Worm (Caenorhabditis elegans) whole organism, early embryonic: Measurements from ENCODE around the gene chil-19.

ENCODE experiments used
- B0310.2 ChIP-seq: sonication (generic microtip); optimal IDR thresholded peaks from 2 replicates; lab custom pipeline; 2016; ENCODE audit warnings: mild to moderate bottlenecking, missing genetic modification characterization, missing compliant biosample characterization
- F13C5.2 ChIP-seq: sonication (generic microtip); optimal IDR thresholded peaks from 2 replicates; lab custom pipeline; 2017; ENCODE audit warnings: mild to moderate bottlenecking, missing genetic modification characterization, inconsistent platforms, missing compliant biosample characterization
- aly-1 ChIP-seq: sonication (generic microtip); optimal IDR thresholded peaks from 2 replicates; lab custom pipeline; 2016; ENCODE audit warnings: missing genetic modification characterization, missing compliant biosample characterization
- ama-1 ChIP-seq: fragments of 150-350 bp; optimal IDR thresholded peaks from 2 replicates; lab custom pipeline; 2014
- ceh-13 ChIP-seq: fragments of 200-800 bp; sonication (Bioruptor generic); optimal IDR thresholded peaks from 2 replicates; lab custom pipeline; 2018; ENCODE audit warnings: mild to moderate bottlenecking, missing genetic modification characterization, missing compliant biosample characterization
- ceh-36 ChIP-seq: sonication (generic microtip); optimal IDR thresholded peaks from 2 replicates; lab custom pipeline; 2016; ENCODE audit warnings: missing genetic modification characterization, inconsistent platforms, missing compliant biosample characterization
- ets-7 ChIP-seq: sonication (generic microtip); optimal IDR thresholded peaks from 2 replicates; lab custom pipeline; 2016; ENCODE audit warnings: missing genotype, missing genetic modification characterization, missing compliant biosample characterization
- flt-1 ChIP-seq: fragments of 200-800 bp; sonication (Bioruptor generic); IDR thresholded peaks from 2 replicates; pipeline ENCODE4 v1.3.6; 2022; ENCODE audit warnings: missing genetic modification characterization, missing compliant biosample characterization
- hmbx-1 ChIP-seq: sonication (generic microtip); optimal IDR thresholded peaks from 2 replicates; lab custom pipeline; 2016; ENCODE audit warnings: mild to moderate bottlenecking, missing genetic modification characterization, missing compliant biosample characterization
- hmg-4 ChIP-seq: fragments of 200-800 bp; sonication (Bioruptor generic); optimal IDR thresholded peaks from 2 replicates; lab custom pipeline; 2018; ENCODE audit warnings: mild to moderate bottlenecking, missing genetic modification characterization, missing compliant biosample characterization
- hnd-1 ChIP-seq: sonication (generic microtip); optimal IDR thresholded peaks from 2 replicates; lab custom pipeline; 2016; ENCODE audit warnings: missing genetic modification characterization, missing compliant biosample characterization
- pes-1 ChIP-seq: fragments of 200-800 bp; sonication (Bioruptor generic); IDR thresholded peaks from 2 replicates; pipeline ENCODE4 v1.3.6; 2022; ENCODE audit warnings: missing genetic modification reagents, missing genetic modification characterization, missing compliant biosample characterization
- scrt-1 ChIP-seq: fragments of 200-800 bp; sonication (Bioruptor generic); IDR thresholded peaks from 2 replicates; pipeline ENCODE4 v1.3.6; 2022; ENCODE audit warnings: missing genetic modification characterization, missing compliant biosample characterization
- sea-1 ChIP-seq: fragments of 200-800 bp; sonication (Bioruptor generic); conservative IDR thresholded peaks from 2 replicates; pipeline ENCODE4 v1.3.6; 2022; ENCODE audit warnings: missing genetic modification characterization, missing compliant biosample characterization
- tbx-11 ChIP-seq: fragments of 200-800 bp; sonication (Bioruptor generic); IDR thresholded peaks from 2 replicates; pipeline ENCODE4 v1.3.6; 2022; ENCODE audit warnings: missing genetic modification characterization, missing compliant biosample characterization
- tbx-37 ChIP-seq: fragments of 200-800 bp; sonication (Bioruptor generic); conservative IDR thresholded peaks from 2 replicates; pipeline ENCODE4 v1.3.6; 2022; ENCODE audit warnings: missing genetic modification reagents, missing genetic modification characterization, missing compliant biosample characterization
- tra-4 ChIP-seq: sonication (generic microtip); optimal IDR thresholded peaks from 2 replicates; lab custom pipeline; 2017; ENCODE audit warnings: missing genetic modification characterization, missing compliant biosample characterization

chil-19 gene

DNA sequence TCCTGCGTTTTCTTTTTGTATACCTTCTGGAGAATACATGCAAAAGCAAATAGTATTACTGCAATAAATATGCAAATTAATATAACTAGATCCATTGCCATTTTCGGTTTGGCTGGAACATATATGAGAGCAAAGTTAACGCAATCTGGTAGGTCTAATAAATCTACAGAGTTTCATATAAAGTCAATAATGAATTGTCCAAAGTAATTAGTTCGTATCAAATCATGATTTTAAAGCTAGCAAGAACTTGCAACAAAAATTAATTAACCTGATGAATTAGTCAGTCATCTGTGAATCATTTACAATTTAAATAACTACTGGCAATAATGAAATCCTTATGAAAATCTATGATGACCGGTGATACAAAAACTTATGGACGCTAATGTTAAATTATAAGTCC lies 8.8 kb downstream of the chil-19 start, which contains the start of gene R09D1.13:
Gene R09D1.13, minus strand, starts transcription at position 101 of the 400 bp plus-strand sequence.
- no peak for TF ChIP-seq tbx-37
- no peak for TF ChIP-seq F13C5.2 (tag; lab: Kevin White, UChicago)
- no peak for TF ChIP-seq tra-4 (tag; lab: Kevin White, UChicago)
- TF ChIP-seq aly-1 (tag; lab: Kevin White, UChicago) = no peak
- no peak for TF ChIP-seq pes-1 (GFP tag; lab: Robert Waterston, UW)
- TF ChIP-seq hnd-1 (tag; lab: Kevin White, UChicago) = no peak
- no peak for TF ChIP-seq flt-1 (GFP tag; lab: Robert Waterston, UW)
- TF ChIP-seq ceh-36 (tag; lab: Kevin White, UChicago) = no peak
- TF ChIP-seq scrt-1 (GFP tag; lab: Robert Waterston, UW) = no peak
- TF ChIP-seq B0310.2 (tag; lab: Kevin White, UChicago) = no peak
- no peak for TF ChIP-seq hmbx-1 (tag; lab: Kevin White, UChicago)
- no peak for TF ChIP-seq ceh-13
- no peak for TF ChIP-seq hmg-4 (GFP tag; lab: Kevin White, UChicago)
- no peak for TF ChIP-seq tbx-11

ce11 chrII:9443522-9443921 lies 10.7 kb downstream of the chil-19 start, which contains the start of gene chil-15:
Gene chil-15 (minus strand): TSS chrII:9443622.
- no peak for TF ChIP-seq scrt-1 (GFP tag; lab: Robert Waterston, UW)
- no peak for TF ChIP-seq B0310.2 (tag; lab: Kevin White, UChicago)
- TF ChIP-seq sea-1 = no peak
- TF ChIP-seq F13C5.2 (tag; lab: Kevin White, UChicago) = no peak
- no peak for TF ChIP-seq ama-1 (lab: Kevin White, UChicago)
- no peak for TF ChIP-seq tbx-37
- no peak for TF ChIP-seq tra-4 (tag; lab: Kevin White, UChicago)
- TF ChIP-seq hnd-1 (tag; lab: Kevin White, UChicago) = no peak

- no peak for TF ChIP-seq tbx-37
- TF ChIP-seq flt-1 (GFP tag; lab: Robert Waterston, UW) = no peak
- no peak for TF ChIP-seq ama-1 (lab: Kevin White, UChicago)
- no peak for TF ChIP-seq hmbx-1 (tag; lab: Kevin White, UChicago)
- no peak for TF ChIP-seq tbx-11
- TF ChIP-seq hmg-4 (GFP tag; lab: Kevin White, UChicago) = no peak
- TF ChIP-seq B0310.2 (tag; lab: Kevin White, UChicago) = no peak
- no peak for TF ChIP-seq pes-1 (GFP tag; lab: Robert Waterston, UW)
- TF ChIP-seq scrt-1 (GFP tag; lab: Robert Waterston, UW) = no peak
- no peak for TF ChIP-seq aly-1 (tag; lab: Kevin White, UChicago)
Measured at ce11 chrII:9441838-9442237, 12.4 kb downstream of the chil-19 start, which contains the start of gene chil-16. Gene chil-16 (minus strand): TSS chrII:9441938.

DNA sequence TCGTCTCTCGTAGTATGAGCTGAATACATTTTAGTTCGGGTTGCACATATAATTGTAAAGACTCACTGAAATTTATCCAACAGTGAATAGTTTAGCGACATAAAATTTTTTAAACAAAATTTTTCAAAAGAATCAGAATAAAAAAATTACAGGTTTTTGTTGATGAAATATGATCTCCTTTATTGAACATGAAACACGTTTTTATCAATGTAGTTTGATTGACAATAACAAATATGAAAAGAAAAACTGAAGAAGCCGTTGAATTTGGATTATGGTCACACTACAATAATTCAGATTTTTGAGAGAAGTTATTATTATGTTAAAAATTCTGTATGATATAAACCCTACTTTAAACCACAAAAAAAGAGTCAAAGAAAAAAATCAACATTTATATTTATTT lies 14.1 kb downstream of the chil-19 start, which contains the start of gene chil-17:
Gene chil-17, minus strand, starts transcription at position 101 of the 400 bp plus-strand sequence.
- TF ChIP-seq pes-1 (GFP tag; lab: Robert Waterston, UW) (no peak), F13C5.2 (tag; lab: Kevin White, UChicago) (no peak), tbx-37 (no peak), hmg-4 (GFP tag; lab: Kevin White, UChicago) (no peak), B0310.2 (tag; lab: Kevin White, UChicago) (no peak), scrt-1 (GFP tag; lab: Robert Waterston, UW) (no peak), hmbx-1 (tag; lab: Kevin White, UChicago) (no peak), hnd-1 (tag; lab: Kevin White, UChicago) (no peak), ceh-13 (no peak), ceh-36 (tag; lab: Kevin White, UChicago) (no peak), sea-1 (no peak), aly-1 (tag; lab: Kevin White, UChicago) (no peak), flt-1 (GFP tag; lab: Robert Waterston, UW) (no peak), tbx-11 (no peak), tra-4 (tag; lab: Kevin White, UChicago) (no peak), ama-1 (lab: Kevin White, UChicago) (no peak), ets-7 (tag; lab: Kevin White, UChicago) (no peak)

- TF ChIP-seq aly-1 (tag; lab: Kevin White, UChicago) (no peak), B0310.2 (tag; lab: Kevin White, UChicago) (no peak), sea-1 (no peak), pes-1 (GFP tag; lab: Robert Waterston, UW) (no peak), hmg-4 (GFP tag; lab: Kevin White, UChicago) (no peak), hmbx-1 (tag; lab: Kevin White, UChicago) (no peak), flt-1 (GFP tag; lab: Robert Waterston, UW) (no peak), hnd-1 (tag; lab: Kevin White, UChicago) (no peak), tra-4 (tag; lab: Kevin White, UChicago) (no peak), ets-7 (tag; lab: Kevin White, UChicago) (no peak)
Measured at ce11 chrII:9438853-9439252, 15.4 kb downstream of the chil-19 start.

DNA sequence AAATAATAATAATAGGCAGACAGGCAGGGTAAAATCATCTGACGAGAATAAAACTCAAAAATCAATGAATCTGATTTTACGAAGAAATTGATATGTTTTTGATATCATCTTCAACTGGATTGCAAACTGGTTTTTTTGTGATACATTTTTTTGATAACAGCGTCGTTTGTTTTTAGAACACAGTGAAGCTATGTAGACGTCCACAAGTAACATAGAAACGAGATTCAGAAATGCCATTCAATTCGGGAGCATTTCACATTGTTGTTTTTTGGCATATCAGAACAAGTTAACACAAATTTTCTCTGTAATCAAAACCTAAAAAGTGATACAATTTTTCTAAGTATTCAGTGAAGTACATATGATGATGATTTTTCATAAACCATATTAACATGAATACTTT lies 16.0 kb downstream of the chil-19 start, which contains the start of gene chil-13:
Gene chil-13, minus strand, starts transcription at position 101 of the 400 bp plus-strand sequence.
- TF ChIP-seq hnd-1 (tag; lab: Kevin White, UChicago) (no peak), F13C5.2 (tag; lab: Kevin White, UChicago) (no peak), flt-1 (GFP tag; lab: Robert Waterston, UW) (no peak), hmg-4 (GFP tag; lab: Kevin White, UChicago) (no peak), tbx-11 (no peak)

DNA sequence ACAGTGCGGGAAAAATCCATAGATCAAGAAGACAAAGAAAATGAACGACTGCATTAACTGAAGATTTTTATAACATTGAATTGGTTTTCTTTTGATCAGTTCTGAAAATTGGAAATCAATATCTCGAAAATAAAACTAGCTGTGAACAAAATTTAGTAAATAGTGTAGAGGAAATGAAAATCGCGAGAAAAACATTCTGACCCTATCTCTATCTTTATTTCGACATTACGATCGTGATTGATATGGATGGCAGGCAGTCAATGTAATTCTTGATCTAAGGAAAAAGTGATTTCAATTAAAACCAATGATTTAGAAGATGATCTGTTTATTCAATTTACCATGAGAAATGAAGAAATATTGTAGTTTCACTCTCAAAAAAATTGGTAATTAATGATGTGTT lies 18.2 kb downstream of the chil-19 start, which contains the start of gene kin-16:
Gene kin-16, minus strand, starts transcription at position 101 of the 400 bp plus-strand sequence.
- TF ChIP-seq B0310.2 (tag; lab: Kevin White, UChicago) (no peak), hmg-4 (GFP tag; lab: Kevin White, UChicago) (no peak), pes-1 (GFP tag; lab: Robert Waterston, UW) (no peak), aly-1 (tag; lab: Kevin White, UChicago) (no peak), ama-1 (lab: Kevin White, UChicago) (no peak), hmbx-1 (tag; lab: Kevin White, UChicago) (no peak), tra-4 (tag; lab: Kevin White, UChicago) (no peak), tbx-37 (no peak), ets-7 (tag; lab: Kevin White, UChicago) (no peak), ceh-36 (tag; lab: Kevin White, UChicago) (no peak), sea-1 (no peak), ceh-13 (no peak), F13C5.2 (tag; lab: Kevin White, UChicago) (no peak), tbx-11 (no peak), flt-1 (GFP tag; lab: Robert Waterston, UW) (no peak)
